Worm (Caenorhabditis elegans) whole organism, L4/young adult: Measurements from ENCODE around the gene taf-8.

ENCODE experiments used
- W03F9.2 ChIP-seq: fragments of 150-350 bp; optimal IDR thresholded peaks from 2 replicates; lab custom pipeline; 2014; ENCODE audit warnings: missing biosample characterization, missing genetic modification characterization
- him-1 ChIP-seq: sonication (generic microtip); optimal IDR thresholded peaks from 2 replicates; lab custom pipeline; 2016; ENCODE audit warnings: missing genotype, missing genetic modification reagents, missing genetic modification characterization, missing compliant biosample characterization

- TF ChIP-seq him-1 (tag; lab: Kevin White, UChicago) (no peak), W03F9.2 (tag; lab: Kevin White, UChicago) (no peak)
Measured at ce11 chrII:9686663-9687193, 17.6 kb downstream of the taf-8 start, which contains the start of gene ZK1320.9.
